Fruit fly (Drosophila melanogaster) whole organism, embryonic: ENCODE data around the gene Bcs1.
A peak's percentile ranks its signal among the peaks of the same experiment; 100 is the strongest.

Experiments used
- Adf1 ChIP-seq: fragments of 200-800 bp; sonication (Bioruptor generic); IDR thresholded peaks from 2 replicates; pipeline ENCODE4 v1.3.6; 2022; ENCODE audit warnings: missing biosample characterization, missing genetic modification characterization
- Antp ChIP-seq: fragments of 200-800 bp; sonication (Bioruptor generic); optimal IDR thresholded peaks from 3 replicates; lab custom pipeline; 2016; ENCODE audit warnings: missing biosample characterization, missing genetic modification characterization
- Bdp1 ChIP-seq: fragments of 200-800 bp; sonication (Bioruptor generic); optimal IDR thresholded peaks from 3 replicates; lab custom pipeline; 2016; ENCODE audit warnings: missing biosample characterization, missing genetic modification characterization
- Bgb ChIP-seq: fragments of 200-800 bp; sonication (Bioruptor generic); IDR thresholded peaks from 2 replicates; pipeline ENCODE4 v1.3.6; 2022; ENCODE audit warnings: missing biosample characterization, missing genetic modification characterization; ENCODE audit not compliant: partially characterized antibody
- CG1024 ChIP-seq: fragments of 200-800 bp; sonication (Bioruptor generic); IDR thresholded peaks from 2 replicates; pipeline ENCODE4 v1.3.6; 2022; ENCODE audit warnings: missing biosample characterization, missing genetic modification characterization
- CG10366 ChIP-seq: fragments of 200-800 bp; sonication (Bioruptor generic); IDR thresholded peaks from 2 replicates; pipeline ENCODE4 v1.3.6; 2022; ENCODE audit warnings: missing biosample characterization, missing genetic modification characterization
- CG11560 ChIP-seq: fragments of 200-800 bp; sonication (Bioruptor generic); IDR thresholded peaks from 3 replicates; pipeline ENCODE4 v1.3.6; 2022; ENCODE audit warnings: missing biosample characterization, missing genetic modification characterization
- CG11696 ChIP-seq: fragments of 200-800 bp; sonication (Bioruptor generic); IDR thresholded peaks from 2 replicates; pipeline ENCODE4 v1.3.6; 2022; ENCODE audit warnings: missing biosample characterization, missing genetic modification characterization
- CG11723 ChIP-seq: fragments of 200-800 bp; sonication (Bioruptor generic); optimal IDR thresholded peaks from 2 replicates; lab custom pipeline; 2017; ENCODE audit warnings: missing biosample characterization, mild to moderate bottlenecking, missing genetic modification characterization
- CG14667 ChIP-seq: fragments of 200-800 bp; sonication (Bioruptor generic); IDR thresholded peaks from 2 replicates; pipeline ENCODE4 v1.3.6; 2022; ENCODE audit warnings: missing biosample characterization, missing genetic modification characterization
- CG1603 ChIP-seq: fragments of 200-800 bp; sonication (Bioruptor generic); optimal IDR thresholded peaks from 2 replicates; lab custom pipeline; 2019; ENCODE audit warnings: missing biosample characterization, mild to moderate bottlenecking, missing genetic modification characterization, moderate library complexity
- CG17802 ChIP-seq: fragments of 200-800 bp; sonication (Bioruptor generic); optimal IDR thresholded peaks from 2 replicates; lab custom pipeline; 2018; ENCODE audit warnings: missing biosample characterization, mild to moderate bottlenecking, missing genetic modification characterization, moderate library complexity
- CG30020 ChIP-seq: fragments of 200-800 bp; optimal IDR thresholded peaks from 2 replicates; lab custom pipeline; 2019; ENCODE audit warnings: missing biosample characterization, mild to moderate bottlenecking, missing genetic modification characterization, moderate library complexity
- CG34224 ChIP-seq: fragments of 200-800 bp; sonication (Bioruptor generic); IDR thresholded peaks from 3 replicates; pipeline ENCODE4 v1.3.6; 2022; ENCODE audit warnings: missing biosample characterization, missing genetic modification characterization; ENCODE audit not compliant: partially characterized antibody
- CG34422 ChIP-seq: fragments of 200-800 bp; sonication (Bioruptor generic); IDR thresholded peaks from 3 replicates; pipeline ENCODE4 v1.3.6; 2022; ENCODE audit warnings: missing biosample characterization, missing genetic modification characterization
- CG4617 ChIP-seq: fragments of 200-800 bp; sonication (Bioruptor generic); optimal IDR thresholded peaks from 3 replicates; lab custom pipeline; 2016; ENCODE audit warnings: missing biosample characterization, missing genetic modification characterization, borderline replicate concordance
- CG6854 ChIP-seq: fragments of 200-800 bp; sonication (Bioruptor generic); optimal IDR thresholded peaks from 3 replicates; lab custom pipeline; 2017; ENCODE audit warnings: missing biosample characterization, mild to moderate bottlenecking, missing genetic modification characterization
- CG7357 ChIP-seq: fragments of 200-800 bp; sonication (Bioruptor generic); IDR thresholded peaks from 3 replicates; pipeline ENCODE4 v1.3.6; 2022; ENCODE audit warnings: missing biosample characterization, missing genetic modification characterization
- CG8290 ChIP-seq, 3 experiments: fragments of 200-800 bp; sonication (Bioruptor generic); optimal IDR thresholded peaks; 2 replicates each; lab custom pipeline; 2016 to 2019; ENCODE audit warnings: missing biosample characterization in 3 of 3, missing genetic modification characterization in 3 of 3, mild to moderate bottlenecking in 2 of 3, moderate library complexity in 1 of 3
- Dll ChIP-seq: fragments of 200-800 bp; sonication (Bioruptor generic); IDR thresholded peaks from 4 replicates; pipeline ENCODE4 v1.3.6; 2022; ENCODE audit warnings: missing biosample characterization, missing genetic modification characterization; ENCODE audit not compliant: partially characterized antibody
- Doc3 ChIP-seq: fragments of 200-800 bp; sonication (Bioruptor generic); IDR thresholded peaks from 3 replicates; pipeline ENCODE4 v1.3.6; 2022; ENCODE audit warnings: missing biosample characterization, missing genetic modification characterization; ENCODE audit not compliant: partially characterized antibody
- Dref ChIP-seq: fragments of 200-800 bp; sonication (Bioruptor generic); IDR thresholded peaks from 2 replicates; pipeline ENCODE4 v1.3.6; 2022; ENCODE audit warnings: missing biosample characterization, missing genetic modification characterization
- Jarid2 ChIP-seq: fragments of 200-800 bp; sonication (Bioruptor generic); optimal IDR thresholded peaks from 3 replicates; lab custom pipeline; 2017; ENCODE audit warnings: mild to moderate bottlenecking, missing biosample characterization, missing genetic modification reagents, missing genetic modification characterization
- MESR4 ChIP-seq: fragments of 200-800 bp; sonication (Bioruptor generic); optimal IDR thresholded peaks from 2 replicates; lab custom pipeline; 2018; ENCODE audit warnings: missing biosample characterization, mild to moderate bottlenecking, missing genetic modification characterization, moderate library complexity
- Mad ChIP-seq: fragments of 200-800 bp; sonication (Bioruptor generic); optimal IDR thresholded peaks from 2 replicates; lab custom pipeline; 2016; ENCODE audit warnings: missing biosample characterization, missing genetic modification characterization
- Med ChIP-seq: fragments of 200-800 bp; sonication (Bioruptor generic); peaks from one replicate; lab custom pipeline; 2016; ENCODE audit warnings: missing biosample characterization, missing genetic modification characterization, mild to moderate bottlenecking, inconsistent platforms, moderate library complexity
- NK7.1 ChIP-seq: fragments of 200-800 bp; sonication (Bioruptor generic); optimal IDR thresholded peaks from 3 replicates; lab custom pipeline; 2016; ENCODE audit warnings: missing biosample characterization, missing genetic modification characterization
- Nf-YA ChIP-seq: fragments of 200-800 bp; sonication (Bioruptor generic); IDR thresholded peaks from 2 replicates; pipeline ENCODE4 v1.3.6; 2022; ENCODE audit warnings: missing biosample characterization, missing genetic modification characterization
- Nf-YB ChIP-seq: fragments of 200-800 bp; sonication (Bioruptor generic); optimal IDR thresholded peaks from 3 replicates; lab custom pipeline; 2019; ENCODE audit warnings: missing biosample characterization, mild to moderate bottlenecking, missing genetic modification characterization, moderate library complexity
- Sin3A ChIP-seq: fragments of >200 bp; optimal IDR thresholded peaks from 2 replicates; lab custom pipeline; 2018
- Sox100B ChIP-seq: fragments of 200-800 bp; sonication (Bioruptor generic); optimal IDR thresholded peaks from 3 replicates; lab custom pipeline; 2018; ENCODE audit warnings: missing biosample characterization, mild to moderate bottlenecking, missing genetic modification characterization
- Sry-β ChIP-seq: fragments of 200-800 bp; sonication (Bioruptor generic); optimal IDR thresholded peaks from 2 replicates; lab custom pipeline; 2018; ENCODE audit warnings: missing biosample characterization, mild to moderate bottlenecking, missing genetic modification characterization, moderate library complexity
- amos ChIP-seq: fragments of 200-800 bp; sonication (Bioruptor generic); IDR thresholded peaks from 2 replicates; pipeline ENCODE4 v1.3.6; 2022; ENCODE audit warnings: missing biosample characterization, missing genetic modification characterization; ENCODE audit not compliant: partially characterized antibody
- en ChIP-seq: fragments of 200-800 bp; sonication (Bioruptor generic); optimal IDR thresholded peaks from 2 replicates; lab custom pipeline; 2016; ENCODE audit warnings: missing biosample characterization, missing genetic modification characterization
- eve ChIP-seq, 2 experiments: fragments of >200 bp; optimal IDR thresholded peaks; 2 replicates each; lab custom pipeline; 2017; ENCODE audit warnings: missing biosample characterization in 2 of 2, missing genetic modification characterization in 2 of 2
- fd64A ChIP-seq: fragments of 200-800 bp; sonication (Bioruptor generic); optimal IDR thresholded peaks from 3 replicates; lab custom pipeline; 2018; ENCODE audit warnings: missing biosample characterization, mild to moderate bottlenecking, missing genetic modification characterization
- grn ChIP-seq: fragments of 200-800 bp; sonication (Bioruptor generic); optimal IDR thresholded peaks from 3 replicates; lab custom pipeline; 2017; ENCODE audit warnings: missing biosample characterization, missing genetic modification characterization
- nmo ChIP-seq: fragments of 200-800 bp; sonication (Bioruptor generic); optimal IDR thresholded peaks from 2 replicates; lab custom pipeline; 2018; ENCODE audit warnings: missing biosample characterization, mild to moderate bottlenecking, missing genetic modification characterization, moderate library complexity
- pfk ChIP-seq: fragments of 200-800 bp; sonication (Bioruptor generic); optimal IDR thresholded peaks from 2 replicates; lab custom pipeline; 2018; ENCODE audit warnings: missing biosample characterization, mild to moderate bottlenecking, missing genetic modification characterization, moderate library complexity
- prd ChIP-seq, 3 experiments: fragments of >200 bp in 2 of 3; fragments of 200-800 bp in 1 of 3; sonication (Bioruptor generic) in 1 of 3; optimal IDR thresholded peaks in 2 of 3; IDR thresholded peaks in 1 of 3; 2 replicates in 2 of 3; 3 replicates in 1 of 3; pipeline versions ENCODE4 v1.3.6 to Lab custom; 2017 to 2022; ENCODE audit warnings: missing biosample characterization in 1 of 3, missing genetic modification characterization in 1 of 3
- pros ChIP-seq: fragments of 200-800 bp; sonication (Bioruptor generic); optimal IDR thresholded peaks from 3 replicates; lab custom pipeline; 2019; ENCODE audit warnings: missing biosample characterization, mild to moderate bottlenecking, missing genetic modification characterization, moderate library complexity
- pzg ChIP-seq: fragments of 200-800 bp; sonication (Bioruptor generic); optimal IDR thresholded peaks from 3 replicates; lab custom pipeline; 2018; ENCODE audit warnings: missing biosample characterization, mild to moderate bottlenecking, missing genetic modification characterization, moderate library complexity
- ro ChIP-seq: fragments of 200-800 bp; sonication (Bioruptor generic); IDR thresholded peaks from 2 replicates; pipeline ENCODE4 v1.3.6; 2022; ENCODE audit warnings: missing biosample characterization, missing genetic modification characterization
- sd ChIP-seq: fragments of 200-800 bp; sonication (Bioruptor generic); optimal IDR thresholded peaks from 3 replicates; lab custom pipeline; 2018; ENCODE audit warnings: missing biosample characterization, mild to moderate bottlenecking, missing genetic modification characterization, moderate library complexity
- ssp ChIP-seq: fragments of 200-800 bp; sonication (Bioruptor generic); IDR thresholded peaks from 2 replicates; pipeline ENCODE4 v1.3.6; 2022; ENCODE audit warnings: missing biosample characterization, missing genetic modification characterization
- usp ChIP-seq: fragments of >200 bp; optimal IDR thresholded peaks from 2 replicates; lab custom pipeline; 2017; ENCODE audit warnings: missing biosample characterization, missing genetic modification characterization

Gene Bcs1

dm6 chr2L:10231510-10231909 is 9.1 kb downstream of the Bcs1 start, which contains the start of gene ova:
ova (minus strand) TSS chr2L:10231692.
- peak; percentile 89 for TF ChIP-seq ssp (GFP tag; lab: Robert Waterston, UW)
- no peak for TF ChIP-seq Adf1
- no peak for TF ChIP-seq Antp (GFP tag; lab: Kevin White, UChicago)
- peak; percentile 85 for TF ChIP-seq CG1024
- peak; percentile 91 for TF ChIP-seq CG17802
- TF ChIP-seq CG1603 (tag; lab: Kevin White, UChicago): peak; percentile 99
- TF ChIP-seq CG34224: 0 out of 3 replicates have a peak, but pooled peaks have one; percentile 11
- TF ChIP-seq Mad (GFP tag; lab: Kevin White, UChicago): no peak
- peak; percentile 96 for TF ChIP-seq CG30020 (tag; lab: Kevin White, UChicago)
- peak; percentile 85; the same call in 2 of the 3 replicates for TF ChIP-seq CG11560 (tag; lab: Robert Waterston, UW)
- no peak for TF ChIP-seq Nf-YA (GFP tag; lab: Robert Waterston, UW)
- peak; percentile 67 for TF ChIP-seq MESR4 (GFP tag; lab: Kevin White, UChicago)
- TF ChIP-seq grn: peak; percentile 5
- peak; percentile 89 for TF ChIP-seq pfk (GFP tag; lab: Kevin White, UChicago)
- TF ChIP-seq sd (tag; lab: Kevin White, UChicago): peak; percentile 12
- TF ChIP-seq CG14667 (GFP tag; lab: Robert Waterston, UW): peak; percentile 20; the same call in 1 of the 2 replicates
- TF ChIP-seq Dref (GFP tag; lab: Robert Waterston, UW): peak; percentile 55
- no peak for TF ChIP-seq Sox100B (GFP tag; lab: Kevin White, UChicago)
- TF ChIP-seq pzg (GFP tag; lab: Kevin White, UChicago): peak; percentile 26
- peak; percentile 48; the same call in 1 of the 3 replicates for TF ChIP-seq CG7357 (GFP tag; lab: Robert Waterston, UW)
- no peak for TF ChIP-seq amos (GFP tag; lab: Robert Waterston, UW)
- TF ChIP-seq, all 482 proteins: peak for 15

- TF ChIP-seq prd (optimal IDR thresholded peaks at IDR 0.05; lab: Kevin White, UChicago) (no peak), prd (GFP tag; IDR thresholded peaks at IDR 0.05; lab: Robert Waterston, UW) (no peak), eve (GFP tag; optimal IDR thresholded peaks at IDR 0.05; lab: Kevin White, UChicago) (no peak), CG6854 (GFP tag; lab: Kevin White, UChicago) (no peak), Jarid2 (GFP tag; lab: Kevin White, UChicago) (no peak), CG11723 (GFP tag; lab: Kevin White, UChicago) (peak; percentile 55), pfk (GFP tag; lab: Kevin White, UChicago) (peak; percentile 91), CG4617 (GFP tag; lab: Kevin White, UChicago) (peak; percentile 54), ro (GFP tag; lab: Robert Waterston, UW) (no peak), Dll (0 out of 4 replicates have a peak, but pooled peaks have one; percentile 21), usp (GFP tag; lab: Kevin White, UChicago) (no peak), Bgb (GFP tag; lab: Robert Waterston, UW) (0 out of 2 replicates have a peak, but pooled peaks have one; percentile 39), pros (no peak), Dref (GFP tag; lab: Robert Waterston, UW) (peak; percentile 71; the same call in 1 of the 2 replicates), Doc3 (GFP tag; lab: Robert Waterston, UW) (no peak), Sry-β (no peak), nmo (GFP tag; lab: Kevin White, UChicago) (peak; percentile 14), CG8290 (GFP tag; optimal IDR thresholded peaks at IDR 0.05; lab: Kevin White, UChicago) (no peak), CG8290 (tag; optimal IDR thresholded peaks at IDR 0.05; lab: Kevin White, UChicago) (no peak), NK7.1 (GFP tag; lab: Kevin White, UChicago) (no peak), Nf-YB (no peak), Sin3A (lab: Kevin White, UChicago) (peak; percentile 18), CG11696 (GFP tag; lab: Robert Waterston, UW) (no peak), CG10366 (GFP tag; lab: Robert Waterston, UW) (no peak), CG34422 (GFP tag; lab: Robert Waterston, UW) (peak; percentile 37; the same call in 1 of the 3 replicates), Med (GFP tag; lab: Kevin White, UChicago) (peak; percentile 55), en (GFP tag; lab: Kevin White, UChicago) (no peak), fd64A (GFP tag; lab: Kevin White, UChicago) (no peak), CG34224 (peak; percentile 55; the same call in 1 of the 3 replicates), Bdp1 (GFP tag; lab: Kevin White, UChicago) (no peak), MESR4 (GFP tag; lab: Kevin White, UChicago) (peak; percentile 68)
These were observed 9.8 kb downstream of the Bcs1 start, which contains the start of gene eEF1delta for dm6 chr2L:10232152-10232816. eEF1delta (plus strand) TSS chr2L:10232507.
